Worm (Caenorhabditis elegans): ENCODE data around the gene F18A11.5.

ce11 chrII:13007717-13008461 is 6.2 kb downstream of the F18A11.5 start, which contains the start of gene oig-2:
- TF ChIP-seq ama-1 (optimal IDR thresholded peaks at IDR 0.05) (no peak), sea-1 (GFP tag; conservative IDR thresholded peaks at IDR 0.05) (no peak), ceh-36 (tag; optimal IDR thresholded peaks at IDR 0.05) (no peak), tbx-37 (GFP tag; conservative IDR thresholded peaks at IDR 0.05) (no peak), scrt-1 (GFP tag; IDR thresholded peaks at IDR 0.05) (no peak), flt-1 (GFP tag; IDR thresholded peaks at IDR 0.05) (no peak), pes-1 (GFP tag; IDR thresholded peaks at IDR 0.05) (no peak), ets-7 (tag; optimal IDR thresholded peaks at IDR 0.05) (no peak), ceh-13 (GFP tag; optimal IDR thresholded peaks at IDR 0.05) (no peak), tbx-11 (GFP tag; IDR thresholded peaks at IDR 0.05) (no peak)

Data from whole organism, early embryonic.